Fruit fly (Drosophila melanogaster) whole organism, embryonic: Measurements from ENCODE around the gene CG31871.

Experiments
- Bteb2 ChIP-seq: fragments of 200-800 bp; sonication (Bioruptor generic); optimal IDR thresholded peaks from 2 replicates; lab custom pipeline; 2016; ENCODE audit warnings: missing biosample characterization, missing genetic modification characterization
- C15 ChIP-seq: fragments of 200-800 bp; sonication (Bioruptor generic); IDR thresholded peaks from 3 replicates; pipeline ENCODE4 v1.3.6; 2022; ENCODE audit warnings: missing biosample characterization, missing genetic modification characterization
- CG10274 ChIP-seq: fragments of 200-800 bp; sonication (Bioruptor generic); optimal IDR thresholded peaks from 3 replicates; lab custom pipeline; 2017; ENCODE audit warnings: missing biosample characterization, mild to moderate bottlenecking, missing genetic modification characterization
- CG10543 ChIP-seq: fragments of 200-800 bp; sonication (Bioruptor generic); optimal IDR thresholded peaks from 3 replicates; lab custom pipeline; 2017; ENCODE audit warnings: missing biosample characterization, mild to moderate bottlenecking, missing genetic modification characterization, moderate library complexity
- CG10979 ChIP-seq: fragments of 200-800 bp; sonication (Bioruptor generic); optimal IDR thresholded peaks from 2 replicates; lab custom pipeline; 2018; ENCODE audit warnings: missing biosample characterization, mild to moderate bottlenecking, missing genetic modification characterization, moderate library complexity
- CG13775 ChIP-seq: fragments of 200-800 bp; sonication (Bioruptor generic); optimal IDR thresholded peaks from 3 replicates; lab custom pipeline; 2017; ENCODE audit warnings: missing biosample characterization, mild to moderate bottlenecking, missing genetic modification characterization
- CG14050 ChIP-seq: fragments of 200-800 bp; sonication (Bioruptor generic); IDR thresholded peaks from 3 replicates; pipeline ENCODE4 v1.3.6; 2022; ENCODE audit warnings: missing biosample characterization, missing genetic modification characterization
- CG1529 ChIP-seq: fragments of 200-800 bp; sonication (Bioruptor generic); optimal IDR thresholded peaks from 3 replicates; lab custom pipeline; 2018; ENCODE audit warnings: missing biosample characterization, missing genetic modification characterization
- CG15696 ChIP-seq: fragments of 200-800 bp; sonication (Bioruptor generic); optimal IDR thresholded peaks from 2 replicates; lab custom pipeline; 2019; ENCODE audit warnings: missing biosample characterization, mild to moderate bottlenecking, missing genetic modification characterization, moderate library complexity
- CG16779 ChIP-seq: fragments of 200-800 bp; sonication (Bioruptor generic); IDR thresholded peaks from 2 replicates; pipeline ENCODE4 v1.3.6; 2022; ENCODE audit warnings: missing biosample characterization, missing genetic modification characterization
- CG17328 ChIP-seq: fragments of 200-800 bp; sonication (Bioruptor generic); IDR thresholded peaks from 2 replicates; pipeline ENCODE4 v1.3.6; 2022; ENCODE audit warnings: missing biosample characterization, missing genetic modification characterization
- CG17359 ChIP-seq: fragments of 200-800 bp; sonication (Bioruptor generic); optimal IDR thresholded peaks from 3 replicates; lab custom pipeline; 2018; ENCODE audit warnings: missing biosample characterization, mild to moderate bottlenecking, missing genetic modification characterization, moderate library complexity
- CG17802 ChIP-seq: fragments of 200-800 bp; sonication (Bioruptor generic); optimal IDR thresholded peaks from 2 replicates; lab custom pipeline; 2018; ENCODE audit warnings: missing biosample characterization, mild to moderate bottlenecking, missing genetic modification characterization, moderate library complexity
- CG2116 ChIP-seq: fragments of 200-800 bp; sonication (Bioruptor generic); optimal IDR thresholded peaks from 3 replicates; lab custom pipeline; 2018; ENCODE audit warnings: missing biosample characterization, mild to moderate bottlenecking, missing genetic modification characterization
- CG32767 ChIP-seq: fragments of 200-800 bp; sonication (Bioruptor generic); IDR thresholded peaks from 2 replicates; pipeline ENCODE4 v1.3.6; 2022; ENCODE audit warnings: missing biosample characterization, missing genetic modification characterization
- CG3281 ChIP-seq: fragments of 200-800 bp; sonication (Bioruptor generic); optimal IDR thresholded peaks from 3 replicates; lab custom pipeline; 2017; ENCODE audit warnings: missing biosample characterization, mild to moderate bottlenecking, missing genetic modification characterization
- CG3407 ChIP-seq: fragments of 200-800 bp; sonication (Bioruptor generic); optimal IDR thresholded peaks from 2 replicates; lab custom pipeline; 2018; ENCODE audit warnings: missing biosample characterization, mild to moderate bottlenecking, missing genetic modification characterization
- CG4730 ChIP-seq: fragments of 200-800 bp; sonication (Bioruptor generic); IDR thresholded peaks from 2 replicates; pipeline ENCODE4 v1.3.6; 2022; ENCODE audit warnings: missing biosample characterization, missing genetic modification characterization
- CG6254 ChIP-seq: fragments of 200-800 bp; sonication (Bioruptor generic); optimal IDR thresholded peaks from 3 replicates; lab custom pipeline; 2017; ENCODE audit warnings: mild to moderate bottlenecking, missing biosample characterization, missing genetic modification reagents, missing genetic modification characterization
- CG6683 ChIP-seq: fragments of 200-800 bp; sonication (Bioruptor generic); optimal IDR thresholded peaks from 2 replicates; lab custom pipeline; 2017; ENCODE audit warnings: missing biosample characterization, mild to moderate bottlenecking, missing genetic modification characterization, missing genetic modification reagents
- CG7271 ChIP-seq: fragments of 200-800 bp; sonication (Bioruptor generic); optimal IDR thresholded peaks from 2 replicates; lab custom pipeline; 2018; ENCODE audit warnings: missing biosample characterization, mild to moderate bottlenecking, missing genetic modification characterization, moderate library complexity
- CG7556 ChIP-seq: fragments of 200-800 bp; sonication (Bioruptor generic); optimal IDR thresholded peaks from 2 replicates; lab custom pipeline; 2017; ENCODE audit warnings: missing biosample characterization, mild to moderate bottlenecking, missing genetic modification characterization
- CG8089 ChIP-seq: fragments of 200-800 bp; sonication (Bioruptor generic); optimal IDR thresholded peaks from 3 replicates; lab custom pipeline; 2016; ENCODE audit warnings: missing biosample characterization, missing genetic modification characterization
- Doc2 ChIP-seq: fragments of 200-800 bp; sonication (Bioruptor generic); IDR thresholded peaks from 2 replicates; pipeline ENCODE4 v1.3.6; 2022; ENCODE audit warnings: missing biosample characterization, missing genetic modification characterization
- Drgx ChIP-seq: fragments of 200-800 bp; sonication (Bioruptor generic); IDR thresholded peaks from 2 replicates; pipeline ENCODE4 v1.3.6; 2022; ENCODE audit warnings: missing biosample characterization, missing genetic modification characterization
- Gsc ChIP-seq: fragments of 200-800 bp; sonication (Bioruptor generic); IDR thresholded peaks from 2 replicates; pipeline ENCODE4 v1.3.6; 2022; ENCODE audit warnings: missing biosample characterization, missing genetic modification characterization
- Gug ChIP-seq: fragments of 200-800 bp; sonication (Bioruptor generic); IDR thresholded peaks from 4 replicates; pipeline ENCODE4 v1.3.6; 2022; ENCODE audit warnings: missing biosample characterization, missing genetic modification characterization
- HmgD ChIP-seq: fragments of 200-800 bp; sonication (Bioruptor generic); optimal IDR thresholded peaks from 3 replicates; lab custom pipeline; 2016; ENCODE audit warnings: missing biosample characterization, missing genetic modification characterization
- MBD-R2 ChIP-seq: fragments of 200-800 bp; sonication (Bioruptor generic); IDR thresholded peaks from 2 replicates; pipeline ENCODE4 v1.3.6; 2022; ENCODE audit warnings: missing biosample characterization, missing genetic modification characterization
- NC2β ChIP-seq: fragments of 200-800 bp; sonication (Bioruptor generic); optimal IDR thresholded peaks from 2 replicates; lab custom pipeline; 2016; ENCODE audit warnings: missing biosample characterization, missing genetic modification characterization
- Optix ChIP-seq: fragments of 200-800 bp; sonication (Bioruptor generic); IDR thresholded peaks from 3 replicates; pipeline ENCODE4 v1.3.6; 2022; ENCODE audit warnings: missing biosample characterization, missing genetic modification characterization
- Pdp1 ChIP-seq, 2 experiments: fragments of 200-800 bp; sonication (Bioruptor generic); optimal IDR thresholded peaks; 3 replicates each; lab custom pipeline; 2016; ENCODE audit warnings: missing biosample characterization in 2 of 2, missing genetic modification characterization in 2 of 2, mild to moderate bottlenecking in 1 of 2, moderate library complexity in 1 of 2
- bsh ChIP-seq, 2 experiments: fragments of 200-800 bp; sonication (Bioruptor generic); optimal IDR thresholded peaks; 2 replicates each; lab custom pipeline; 2017 to 2018; ENCODE audit warnings: mild to moderate bottlenecking in 2 of 2, missing biosample characterization in 2 of 2, missing genetic modification characterization in 2 of 2, moderate library complexity in 1 of 2
- chn ChIP-seq: fragments of 200-800 bp; sonication (Bioruptor generic); optimal IDR thresholded peaks from 2 replicates; lab custom pipeline; 2016; ENCODE audit warnings: missing biosample characterization, missing genetic modification characterization
- ci ChIP-seq: fragments of 200-800 bp; sonication (Bioruptor generic); IDR thresholded peaks from 3 replicates; pipeline ENCODE4 v1.3.6; 2022; ENCODE audit warnings: missing biosample characterization, missing genetic modification characterization
- crp ChIP-seq, 2 experiments: fragments of 200-800 bp; sonication (Bioruptor generic); optimal IDR thresholded peaks; 2 replicates in 1 of 2; 3 replicates in 1 of 2; lab custom pipeline; 2017; ENCODE audit warnings: missing biosample characterization in 2 of 2, missing genetic modification characterization in 2 of 2, mild to moderate bottlenecking in 1 of 2, moderate library complexity in 1 of 2
- fru ChIP-seq: fragments of >200 bp; optimal IDR thresholded peaks from 2 replicates; lab custom pipeline; 2017
- gem ChIP-seq: fragments of 200-800 bp; sonication (Bioruptor generic); optimal IDR thresholded peaks from 2 replicates; lab custom pipeline; 2019; ENCODE audit warnings: missing biosample characterization, mild to moderate bottlenecking, missing genetic modification characterization, moderate library complexity
- grau ChIP-seq: fragments of 200-800 bp; optimal IDR thresholded peaks from 3 replicates; lab custom pipeline; 2019; ENCODE audit warnings: missing biosample characterization, mild to moderate bottlenecking, missing genetic modification characterization, moderate library complexity
- h ChIP-seq: fragments of >200 bp; optimal IDR thresholded peaks from 2 replicates; lab custom pipeline; 2017
- lola ChIP-seq, 3 experiments: fragments of >200 bp in 2 of 3; fragments of 200-800 bp in 1 of 3; sonication (Bioruptor generic) in 1 of 3; optimal IDR thresholded peaks; 2 replicates each; lab custom pipeline; 2017 to 2019; ENCODE audit warnings: missing biosample characterization in 3 of 3, missing genetic modification characterization in 3 of 3, mild to moderate bottlenecking in 1 of 3, moderate library complexity in 1 of 3
- pfk ChIP-seq: fragments of 200-800 bp; sonication (Bioruptor generic); optimal IDR thresholded peaks from 2 replicates; lab custom pipeline; 2018; ENCODE audit warnings: missing biosample characterization, mild to moderate bottlenecking, missing genetic modification characterization, moderate library complexity
- phol ChIP-seq: fragments of 200-800 bp; sonication (Bioruptor generic); optimal IDR thresholded peaks from 3 replicates; lab custom pipeline; 2018; ENCODE audit warnings: missing biosample characterization, mild to moderate bottlenecking, missing genetic modification characterization, moderate library complexity
- rib ChIP-seq: fragments of 200-800 bp; sonication (Bioruptor generic); IDR thresholded peaks from 2 replicates; pipeline ENCODE4 v1.3.6; 2022; ENCODE audit warnings: missing biosample characterization, missing genetic modification characterization
- scrt ChIP-seq: fragments of 200-800 bp; sonication (Bioruptor generic); optimal IDR thresholded peaks from 2 replicates; lab custom pipeline; 2018; ENCODE audit warnings: missing biosample characterization, mild to moderate bottlenecking, missing genetic modification characterization, moderate library complexity
- slbo ChIP-seq: fragments of 200-800 bp; sonication (Bioruptor generic); IDR thresholded peaks from 2 replicates; pipeline ENCODE4 v1.3.6; 2022; ENCODE audit warnings: missing biosample characterization, missing genetic modification characterization
- tll ChIP-seq, 2 experiments: fragments of 200-800 bp in 1 of 2; fragments of >200 bp in 1 of 2; sonication (Bioruptor generic) in 1 of 2; optimal IDR thresholded peaks; 2 replicates each; lab custom pipeline; 2017 to 2019; ENCODE audit warnings: missing biosample characterization in 2 of 2, missing genetic modification characterization in 2 of 2, mild to moderate bottlenecking in 1 of 2, moderate library complexity in 1 of 2
- trem ChIP-seq: fragments of 200-800 bp; optimal IDR thresholded peaks from 3 replicates; lab custom pipeline; 2019; ENCODE audit warnings: missing biosample characterization, mild to moderate bottlenecking, missing genetic modification characterization, moderate library complexity
- trh ChIP-seq: fragments of 200-800 bp; sonication (Bioruptor generic); optimal IDR thresholded peaks from 2 replicates; lab custom pipeline; 2016; ENCODE audit warnings: missing biosample characterization, missing genetic modification characterization
- z ChIP-seq: fragments of 200-800 bp; sonication (Bioruptor generic); IDR thresholded peaks from 3 replicates; pipeline ENCODE4 v1.3.6; 2022; ENCODE audit warnings: missing biosample characterization, missing genetic modification characterization
- zen ChIP-seq: fragments of 200-800 bp; sonication (Bioruptor generic); optimal IDR thresholded peaks from 3 replicates; lab custom pipeline; 2018; ENCODE audit warnings: missing biosample characterization, mild to moderate bottlenecking, missing genetic modification characterization, moderate library complexity

Gene CG31871

dm6 chr2L:10697992-10698391 is 36.1 kb downstream of the CG31871 start, which contains the start of gene CG7300 (continued):
- TF ChIP-seq CG7556 (GFP tag; lab: Kevin White, UChicago) (peak; percentile 36), fru (lab: Kevin White, UChicago) (no peak), scrt (GFP tag; lab: Kevin White, UChicago) (peak; percentile 26), CG10274 (peak; percentile 9), trh (GFP tag; lab: Kevin White, UChicago) (no peak), CG2116 (GFP tag; lab: Kevin White, UChicago) (no peak), lola (GFP tag; optimal IDR thresholded peaks at IDR 0.05; lab: Kevin White, UChicago) (peak in 1 of 3 experiments; percentile 21), CG3407 (GFP tag; lab: Kevin White, UChicago) (no peak), CG1529 (GFP tag; lab: Kevin White, UChicago) (no peak), tll (GFP tag; optimal IDR thresholded peaks at IDR 0.05; lab: Kevin White, UChicago) (no peak), CG17359 (peak; percentile 61), pfk (GFP tag; lab: Kevin White, UChicago) (no peak), CG6683 (GFP tag; lab: Kevin White, UChicago) (no peak), crp (GFP tag; optimal IDR thresholded peaks at IDR 0.05; lab: Kevin White, UChicago) (no peak), trem (tag; lab: Kevin White, UChicago) (no peak), CG8089 (no peak), CG16779 (no peak), h (lab: Kevin White, UChicago) (no peak), CG10543 (GFP tag; lab: Kevin White, UChicago) (no peak), CG3281 (GFP tag; lab: Kevin White, UChicago) (peak; percentile 64), CG15696 (tag; lab: Kevin White, UChicago) (no peak), chn (GFP tag; lab: Kevin White, UChicago) (peak; percentile 17), grau (peak; percentile 89), gem (peak; percentile 77), C15 (GFP tag; lab: Robert Waterston, UW) (0 out of 3 replicates have a peak, but pooled peaks have one; percentile 31), CG17328 (GFP tag; lab: Robert Waterston, UW) (peak; percentile 49), Gug (GFP tag; lab: Robert Waterston, UW) (peak; percentile 44; the same call in 2 of the 4 replicates), zen (no peak), ci (GFP tag; lab: Robert Waterston, UW) (peak; percentile 69; the same call in 1 of the 3 replicates), Doc2 (no peak), CG14050 (GFP tag; lab: Robert Waterston, UW) (no peak), z (no peak), phol (tag; lab: Kevin White, UChicago) (peak; percentile 51), Drgx (GFP tag; lab: Robert Waterston, UW) (no peak), CG17802 (tag; lab: Kevin White, UChicago) (no peak), HmgD (GFP tag; lab: Kevin White, UChicago) (no peak), rib (GFP tag; lab: Robert Waterston, UW) (no peak), NC2β (no peak), MBD-R2 (GFP tag; lab: Robert Waterston, UW) (no peak), CG10979 (tag; lab: Kevin White, UChicago) (peak; percentile 54), CG4730 (GFP tag; lab: Robert Waterston, UW) (peak; percentile 40; the same call in 1 of the 2 replicates), CG6254 (GFP tag; lab: Kevin White, UChicago) (peak; percentile 9), Pdp1 (GFP tag; optimal IDR thresholded peaks at IDR 0.05; lab: Kevin White, UChicago) (peak in 1 of 2 experiments; percentile 56), Gsc (GFP tag; lab: Robert Waterston, UW) (no peak), CG32767 (GFP tag; lab: Robert Waterston, UW) (no peak), Optix (GFP tag; lab: Robert Waterston, UW) (no peak), bsh (GFP tag; optimal IDR thresholded peaks at IDR 0.05; lab: Kevin White, UChicago) (peak in 1 of 2 experiments; percentile 73), Bteb2 (peak; percentile 68), CG7271 (tag; lab: Kevin White, UChicago) (no peak), slbo (GFP tag; lab: Robert Waterston, UW) (peak; percentile 81), CG13775 (GFP tag; lab: Kevin White, UChicago) (no peak)
